Fruit fly (Drosophila melanogaster) whole organism, embryonic: ENCODE results near the gene rempA.

Experiments used
- Aef1 ChIP-seq: fragments of 200-800 bp; sonication (Bioruptor generic); IDR thresholded peaks from 3 replicates; pipeline ENCODE4 v1.3.6; 2022; ENCODE audit warnings: missing biosample characterization, missing genetic modification characterization
- Awh ChIP-seq: fragments of 200-800 bp; sonication (Bioruptor generic); IDR thresholded peaks from 2 replicates; pipeline ENCODE4, ENCODE4 v1.3.6; 2022; ENCODE audit warnings: missing biosample characterization, missing genetic modification characterization
- Blimp-1 ChIP-seq: fragments of 200-800 bp; sonication (Bioruptor generic); optimal IDR thresholded peaks from 3 replicates; lab custom pipeline; 2018; ENCODE audit warnings: missing biosample characterization, missing genetic modification characterization, mild to moderate bottlenecking, moderate library complexity, missing genetic modification reagents
- CG10462 ChIP-seq: fragments of 200-800 bp; sonication (Bioruptor generic); optimal IDR thresholded peaks from 2 replicates; lab custom pipeline; 2016; ENCODE audit warnings: missing biosample characterization, missing genetic modification characterization
- CG10979 ChIP-seq: fragments of 200-800 bp; sonication (Bioruptor generic); optimal IDR thresholded peaks from 2 replicates; lab custom pipeline; 2018; ENCODE audit warnings: missing biosample characterization, mild to moderate bottlenecking, missing genetic modification characterization, moderate library complexity
- CG12391 ChIP-seq: fragments of 200-800 bp; sonication (Bioruptor generic); optimal IDR thresholded peaks from 3 replicates; lab custom pipeline; 2018; ENCODE audit warnings: missing biosample characterization, mild to moderate bottlenecking, missing genetic modification characterization, moderate library complexity
- CG12744 ChIP-seq: fragments of 200-800 bp; sonication (Bioruptor generic); optimal IDR thresholded peaks from 2 replicates; lab custom pipeline; 2016; ENCODE audit warnings: missing biosample characterization, missing genetic modification characterization
- CG13123 ChIP-seq: fragments of 200-800 bp; sonication (Bioruptor generic); optimal IDR thresholded peaks from 2 replicates; lab custom pipeline; 2016; ENCODE audit warnings: missing biosample characterization, missing genetic modification characterization
- CG14050 ChIP-seq: fragments of 200-800 bp; sonication (Bioruptor generic); IDR thresholded peaks from 3 replicates; pipeline ENCODE4 v1.3.6; 2022; ENCODE audit warnings: missing biosample characterization, missing genetic modification characterization
- CG18476 ChIP-seq: fragments of 200-800 bp; sonication (Bioruptor generic); optimal IDR thresholded peaks from 2 replicates; lab custom pipeline; 2016; ENCODE audit warnings: missing biosample characterization, mild to moderate bottlenecking, missing genetic modification characterization
- CG31441 ChIP-seq: fragments of 200-800 bp; sonication (Bioruptor generic); IDR thresholded peaks from 2 replicates; pipeline ENCODE4 v1.3.6; 2022; ENCODE audit warnings: missing biosample characterization, missing genetic modification characterization
- CG3726 ChIP-seq: fragments of 200-800 bp; sonication (Bioruptor generic); IDR thresholded peaks from 3 replicates; pipeline ENCODE4, ENCODE4 v1.3.6; 2022; ENCODE audit warnings: missing biosample characterization, missing genetic modification characterization
- CG3847 ChIP-seq: fragments of 200-800 bp; sonication (Bioruptor generic); IDR thresholded peaks from 2 replicates; pipeline ENCODE4 v1.3.6; 2022; ENCODE audit warnings: missing biosample characterization, missing genetic modification characterization
- CG42726 ChIP-seq: fragments of 200-800 bp; sonication (Bioruptor generic); IDR thresholded peaks from 2 replicates; pipeline ENCODE4 v1.3.6; 2022; ENCODE audit warnings: missing biosample characterization, missing genetic modification characterization; ENCODE audit not compliant: partially characterized antibody
- CG7556 ChIP-seq: fragments of 200-800 bp; sonication (Bioruptor generic); optimal IDR thresholded peaks from 2 replicates; lab custom pipeline; 2017; ENCODE audit warnings: missing biosample characterization, mild to moderate bottlenecking, missing genetic modification characterization
- CG9817 ChIP-seq: fragments of 200-800 bp; sonication (Bioruptor generic); optimal IDR thresholded peaks from 2 replicates; lab custom pipeline; 2018; ENCODE audit warnings: missing biosample characterization, mild to moderate bottlenecking, missing genetic modification characterization, moderate library complexity
- Deaf1 ChIP-seq: fragments of 200-800 bp; optimal IDR thresholded peaks from 3 replicates; lab custom pipeline; 2019; ENCODE audit warnings: missing biosample characterization, mild to moderate bottlenecking, missing genetic modification characterization, moderate library complexity
- ERR ChIP-seq: fragments of 200-800 bp; sonication (Bioruptor generic); optimal IDR thresholded peaks from 2 replicates; lab custom pipeline; 2016; ENCODE audit warnings: missing biosample characterization, missing genetic modification characterization
- HLH4C ChIP-seq: fragments of 200-800 bp; sonication (Bioruptor generic); IDR thresholded peaks from 3 replicates; pipeline ENCODE4 v1.3.6; 2022; ENCODE audit warnings: missing biosample characterization, missing genetic modification characterization; ENCODE audit not compliant: partially characterized antibody
- HmgZ ChIP-seq: fragments of 200-800 bp; sonication (Bioruptor generic); optimal IDR thresholded peaks from 2 replicates; lab custom pipeline; 2018; ENCODE audit warnings: missing biosample characterization, mild to moderate bottlenecking, missing genetic modification characterization
- Lhr ChIP-seq: fragments of 200-800 bp; sonication (Bioruptor generic); optimal IDR thresholded peaks from 3 replicates; lab custom pipeline; 2017; ENCODE audit warnings: mild to moderate bottlenecking, missing biosample characterization, missing genetic modification reagents, missing genetic modification characterization
- Mrtf ChIP-seq: fragments of 200-800 bp; sonication (Bioruptor generic); IDR thresholded peaks from 3 replicates; pipeline ENCODE4 v1.3.6; 2022; ENCODE audit warnings: missing biosample characterization, missing genetic modification characterization
- Oaz ChIP-seq: fragments of 200-800 bp; sonication (Bioruptor generic); IDR thresholded peaks from 2 replicates; pipeline ENCODE4 v1.3.6; 2022; ENCODE audit warnings: missing biosample characterization, missing genetic modification characterization
- Pdp1 ChIP-seq, 2 experiments: fragments of 200-800 bp; sonication (Bioruptor generic); optimal IDR thresholded peaks; 3 replicates each; lab custom pipeline; 2016; ENCODE audit warnings: missing biosample characterization in 2 of 2, missing genetic modification characterization in 2 of 2, mild to moderate bottlenecking in 1 of 2, moderate library complexity in 1 of 2
- Ravus ChIP-seq: fragments of 200-800 bp; sonication (Bioruptor generic); IDR thresholded peaks from 2 replicates; pipeline ENCODE4 v1.3.6; 2022; ENCODE audit warnings: missing biosample characterization, missing genetic modification characterization
- Stat92E ChIP-seq, 3 experiments: fragments of >200 bp in 2 of 3; fragments of 200-800 bp in 1 of 3; sonication (Bioruptor generic) in 1 of 3; optimal IDR thresholded peaks; 2 replicates each; lab custom pipeline; 2017 to 2019; ENCODE audit warnings: missing biosample characterization in 3 of 3, missing genetic modification characterization in 3 of 3, mild to moderate bottlenecking in 1 of 3, moderate library complexity in 1 of 3
- TFAM ChIP-seq: fragments of 200-800 bp; sonication (Bioruptor generic); optimal IDR thresholded peaks from 2 replicates; lab custom pipeline; 2017; ENCODE audit warnings: missing biosample characterization, missing genetic modification characterization, inconsistent platforms
- Vsx1 ChIP-seq: fragments of 200-800 bp; sonication (Bioruptor generic); optimal IDR thresholded peaks from 2 replicates; lab custom pipeline; 2017; ENCODE audit warnings: missing biosample characterization, mild to moderate bottlenecking, missing genetic modification characterization, missing genetic modification reagents
- Xrp1 ChIP-seq: fragments of 200-800 bp; sonication (Bioruptor generic); IDR thresholded peaks from 2 replicates; pipeline ENCODE4 v1.3.6; 2022; ENCODE audit warnings: missing biosample characterization, missing genetic modification characterization
- ac ChIP-seq: fragments of 200-800 bp; sonication (Bioruptor generic); optimal IDR thresholded peaks from 3 replicates; lab custom pipeline; 2017; ENCODE audit warnings: missing biosample characterization, mild to moderate bottlenecking, missing genetic modification characterization
- amos ChIP-seq: fragments of 200-800 bp; sonication (Bioruptor generic); IDR thresholded peaks from 2 replicates; pipeline ENCODE4 v1.3.6; 2022; ENCODE audit warnings: missing biosample characterization, missing genetic modification characterization; ENCODE audit not compliant: partially characterized antibody
- bowl ChIP-seq: fragments of 200-800 bp; sonication (Bioruptor generic); IDR thresholded peaks from 2 replicates; pipeline ENCODE4 v1.3.6; 2022; ENCODE audit warnings: missing biosample characterization, missing genetic modification characterization
- cato ChIP-seq: fragments of 200-800 bp; sonication (Bioruptor generic); optimal IDR thresholded peaks from 2 replicates; lab custom pipeline; 2016; ENCODE audit warnings: missing biosample characterization, missing genetic modification characterization, borderline replicate concordance
- cg ChIP-seq: fragments of 200-800 bp; sonication (Bioruptor generic); optimal IDR thresholded peaks from 3 replicates; lab custom pipeline; 2019; ENCODE audit warnings: missing biosample characterization, mild to moderate bottlenecking, missing genetic modification characterization, moderate library complexity
- ci ChIP-seq: fragments of 200-800 bp; sonication (Bioruptor generic); IDR thresholded peaks from 3 replicates; pipeline ENCODE4 v1.3.6; 2022; ENCODE audit warnings: missing biosample characterization, missing genetic modification characterization
- crp ChIP-seq, 2 experiments: fragments of 200-800 bp; sonication (Bioruptor generic); optimal IDR thresholded peaks; 2 replicates in 1 of 2; 3 replicates in 1 of 2; lab custom pipeline; 2017; ENCODE audit warnings: missing biosample characterization in 2 of 2, missing genetic modification characterization in 2 of 2, mild to moderate bottlenecking in 1 of 2, moderate library complexity in 1 of 2
- gcm2 ChIP-seq: fragments of 200-800 bp; sonication (Bioruptor generic); optimal IDR thresholded peaks from 2 replicates; lab custom pipeline; 2016; ENCODE audit warnings: missing biosample characterization, missing genetic modification characterization
- grn ChIP-seq: fragments of 200-800 bp; sonication (Bioruptor generic); optimal IDR thresholded peaks from 3 replicates; lab custom pipeline; 2017; ENCODE audit warnings: missing biosample characterization, missing genetic modification characterization
- gsb ChIP-seq: fragments of 200-800 bp; sonication (Bioruptor generic); IDR thresholded peaks from 2 replicates; pipeline ENCODE4 v1.3.6; 2022; ENCODE audit warnings: missing biosample characterization, missing genetic modification characterization
- hb ChIP-seq: fragments of 200-800 bp; sonication (Bioruptor generic); IDR thresholded peaks from 3 replicates; pipeline ENCODE4 v1.3.6; 2022; ENCODE audit warnings: missing biosample characterization, missing genetic modification characterization; ENCODE audit not compliant: partially characterized antibody
- hkb ChIP-seq, 2 experiments: fragments of 200-800 bp in 1 of 2; fragments of >200 bp in 1 of 2; sonication (Bioruptor generic) in 1 of 2; IDR thresholded peaks in 1 of 2; optimal IDR thresholded peaks in 1 of 2; 2 replicates each; pipeline versions ENCODE4 v1.3.6 to Lab custom; 2017 to 2022; ENCODE audit warnings: missing biosample characterization in 1 of 2, missing genetic modification characterization in 1 of 2
- mirr ChIP-seq: fragments of 200-800 bp; sonication (Bioruptor generic); optimal IDR thresholded peaks from 3 replicates; lab custom pipeline; 2018; ENCODE audit warnings: missing biosample characterization, mild to moderate bottlenecking, missing genetic modification characterization
- pho ChIP-seq: fragments of 200-800 bp; sonication (Bioruptor generic); optimal IDR thresholded peaks from 2 replicates; lab custom pipeline; 2016; ENCODE audit warnings: missing biosample characterization, missing genetic modification characterization
- schlank ChIP-seq: fragments of 200-800 bp; sonication (Bioruptor generic); optimal IDR thresholded peaks from 2 replicates; lab custom pipeline; 2018; ENCODE audit warnings: missing biosample characterization, mild to moderate bottlenecking, missing genetic modification characterization
- slbo ChIP-seq: fragments of 200-800 bp; sonication (Bioruptor generic); IDR thresholded peaks from 2 replicates; pipeline ENCODE4 v1.3.6; 2022; ENCODE audit warnings: missing biosample characterization, missing genetic modification characterization
- twi ChIP-seq: fragments of 200-800 bp; optimal IDR thresholded peaks from 2 replicates; lab custom pipeline; 2019; ENCODE audit warnings: missing biosample characterization, mild to moderate bottlenecking, missing genetic modification characterization, moderate library complexity
- wdn ChIP-seq: fragments of 200-800 bp; sonication (Bioruptor generic); IDR thresholded peaks from 2 replicates; pipeline ENCODE4 v1.3.6; 2022; ENCODE audit warnings: missing biosample characterization, missing genetic modification characterization

Gene rempA

DNA sequence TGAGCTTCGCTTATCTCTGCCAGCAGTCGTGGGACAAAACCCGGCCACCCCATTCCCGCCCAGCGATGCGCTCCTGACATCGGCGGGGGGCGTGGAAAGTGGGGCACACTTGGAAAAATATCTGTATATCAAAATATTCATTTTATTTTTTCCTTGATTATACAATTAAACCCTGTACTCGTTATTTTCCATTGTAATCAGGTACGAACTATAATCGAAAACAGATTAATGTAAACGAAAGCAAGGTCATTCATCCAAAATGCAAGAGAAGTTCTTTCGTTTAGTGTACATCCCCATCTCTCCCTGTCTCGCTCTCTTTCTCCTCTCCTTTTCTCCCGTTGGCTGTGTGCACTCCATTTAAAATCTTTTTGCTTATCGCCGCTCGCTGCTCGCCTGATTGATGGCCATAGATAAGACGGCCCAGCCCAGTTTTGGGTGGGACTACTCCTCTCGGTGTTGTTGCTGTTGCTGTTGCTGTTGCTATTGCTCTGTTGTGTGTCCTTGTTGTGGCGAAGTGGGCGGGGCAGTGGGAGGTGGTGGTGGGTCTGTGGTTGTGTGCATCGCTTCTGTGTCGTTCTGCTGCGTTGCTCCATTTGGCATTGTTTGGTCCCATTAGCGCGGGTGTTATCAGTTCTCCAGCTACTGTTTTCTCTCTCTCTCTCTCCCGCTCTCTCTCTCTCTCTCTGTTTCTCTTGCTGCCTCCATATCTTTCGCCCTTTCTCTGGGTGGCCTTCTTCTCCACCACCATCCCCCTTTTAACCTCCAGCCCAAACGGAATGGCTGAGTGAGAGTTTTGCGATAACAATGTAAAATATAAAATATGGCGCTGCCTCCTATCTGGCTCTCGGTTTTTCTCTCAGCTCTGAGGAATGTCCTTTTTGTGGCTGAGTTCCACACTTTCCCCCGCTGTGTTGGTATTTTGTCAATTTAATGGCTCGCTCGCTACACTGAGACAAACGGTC lies 43.8 kb downstream of the rempA start (continued):
- peak; percentile 68 to 77 for TF ChIP-seq Pdp1 (GFP tag; optimal IDR thresholded peaks at IDR 0.05; lab: Kevin White, UChicago)
- TF ChIP-seq Xrp1 (GFP tag; lab: Robert Waterston, UW) = peak; percentile 92
- peak; percentile 48 for TF ChIP-seq CG3847
- no peak for TF ChIP-seq ac (GFP tag; lab: Kevin White, UChicago)
- TF ChIP-seq CG12391 (tag; lab: Kevin White, UChicago) = peak; percentile 83
- peak; percentile 6 for TF ChIP-seq gcm2
- TF ChIP-seq cato (GFP tag; lab: Kevin White, UChicago) = peak; percentile 58
- peak; percentile 36 for TF ChIP-seq Deaf1 (tag; lab: Kevin White, UChicago)
- TF ChIP-seq CG10979 = peak; percentile 86
- TF ChIP-seq ERR (GFP tag; lab: Kevin White, UChicago) = no peak
- peak; percentile 9 for TF ChIP-seq cg (GFP tag; lab: Kevin White, UChicago)
- TF ChIP-seq grn (GFP tag; lab: Kevin White, UChicago) = peak; percentile 98
- TF ChIP-seq crp (GFP tag; optimal IDR thresholded peaks at IDR 0.05; lab: Kevin White, UChicago) = peak in 1 of 2 experiments; percentile 8
- TF ChIP-seq pho (GFP tag; lab: Kevin White, UChicago) = peak; percentile 31
- no peak for TF ChIP-seq bowl (GFP tag; lab: Robert Waterston, UW)
- TF ChIP-seq CG42726 (GFP tag; lab: Robert Waterston, UW) = no peak
- TF ChIP-seq Stat92E (GFP tag; optimal IDR thresholded peaks at IDR 0.05; lab: Kevin White, UChicago) = no peak
- TF ChIP-seq twi (tag; lab: Kevin White, UChicago) = peak; percentile 44
- TF ChIP-seq CG9817 (tag; lab: Kevin White, UChicago) = peak; percentile 58
- TF ChIP-seq Ravus (GFP tag; lab: Robert Waterston, UW) = peak; percentile 32
- TF ChIP-seq wdn (GFP tag; lab: Robert Waterston, UW) = peak; percentile 68
- peak; percentile 54 for TF ChIP-seq CG18476 (GFP tag; lab: Kevin White, UChicago)
- TF ChIP-seq CG12744 = no peak
- no peak for TF ChIP-seq amos (GFP tag; lab: Robert Waterston, UW)
- TF ChIP-seq gsb (GFP tag; lab: Robert Waterston, UW) = peak; percentile 54; the same call in 1 of the 2 replicates
- peak; percentile 89 for TF ChIP-seq CG31441 (GFP tag; lab: Robert Waterston, UW)
- TF ChIP-seq HmgZ (tag; lab: Kevin White, UChicago) = peak; percentile 50
- TF ChIP-seq slbo (GFP tag; lab: Robert Waterston, UW) = peak; percentile 73
- peak; percentile 33 for TF ChIP-seq CG13123 (GFP tag; lab: Kevin White, UChicago)
- TF ChIP-seq CG10462 (GFP tag; lab: Kevin White, UChicago) = peak; percentile 39
- TF ChIP-seq Oaz = peak; percentile 38; the same call in 1 of the 2 replicates
- TF ChIP-seq Awh (GFP tag; lab: Robert Waterston, UW) = peak; percentile 81
- TF ChIP-seq Lhr (GFP tag; lab: Kevin White, UChicago) = peak; percentile 18
- TF ChIP-seq Aef1 (GFP tag; lab: Robert Waterston, UW) = peak; percentile 51; the same call in 2 of the 3 replicates
- peak; percentile 28 for TF ChIP-seq Vsx1 (GFP tag; lab: Kevin White, UChicago)
- no peak for TF ChIP-seq hb
- no peak for TF ChIP-seq hkb (optimal IDR thresholded peaks at IDR 0.05; lab: Kevin White, UChicago)
- TF ChIP-seq hkb (GFP tag; IDR thresholded peaks at IDR 0.05; lab: Robert Waterston, UW) = peak; percentile 84
- TF ChIP-seq CG3726 (GFP tag; lab: Robert Waterston, UW) = peak; percentile 62; the same call in 1 of the 3 replicates
- no peak for TF ChIP-seq HLH4C (GFP tag; lab: Robert Waterston, UW)
- peak; percentile 80 for TF ChIP-seq CG7556 (GFP tag; lab: Kevin White, UChicago)
- peak; percentile 87 for TF ChIP-seq Blimp-1
- TF ChIP-seq mirr (GFP tag; lab: Kevin White, UChicago) = no peak
- TF ChIP-seq schlank (tag; lab: Kevin White, UChicago) = no peak
- peak; percentile 93 for TF ChIP-seq ci
- 0 out of 3 replicates have a peak, but pooled peaks have one; percentile 69 for TF ChIP-seq Mrtf (GFP tag; lab: Robert Waterston, UW)
- peak; percentile 54 for TF ChIP-seq TFAM (GFP tag; lab: Kevin White, UChicago)
- TF ChIP-seq CG14050 (GFP tag; lab: Robert Waterston, UW) = peak; percentile 64
